Fruit fly (Drosophila melanogaster) whole organism, embryonic: ENCODE results near the gene CG31752.

Source experiments
- Adf1 ChIP-seq: fragments of 200-800 bp; sonication (Bioruptor generic); IDR thresholded peaks from 2 replicates; pipeline ENCODE4 v1.3.6; 2022; ENCODE audit warnings: missing biosample characterization, missing genetic modification characterization
- CG10321 ChIP-seq: fragments of 200-800 bp; sonication (Bioruptor generic); IDR thresholded peaks from 2 replicates; pipeline ENCODE4 v1.3.6; 2022; ENCODE audit warnings: missing biosample characterization, missing genetic modification characterization
- CG11247 ChIP-seq: fragments of 200-800 bp; sonication (Bioruptor generic); IDR thresholded peaks from 2 replicates; pipeline ENCODE4 v1.3.6; 2022; ENCODE audit warnings: missing biosample characterization, missing genetic modification characterization
- CG14441 ChIP-seq: fragments of 200-800 bp; sonication (Bioruptor generic); IDR thresholded peaks from 2 replicates; pipeline ENCODE4 v1.3.6; 2022; ENCODE audit warnings: missing biosample characterization, missing genetic modification characterization
- CG15514 ChIP-seq: fragments of 200-800 bp; sonication (Bioruptor generic); optimal IDR thresholded peaks from 3 replicates; lab custom pipeline; 2017; ENCODE audit warnings: missing biosample characterization, missing genetic modification characterization, mild to moderate bottlenecking, moderate library complexity, missing genetic modification reagents
- CG15696 ChIP-seq: fragments of 200-800 bp; sonication (Bioruptor generic); optimal IDR thresholded peaks from 2 replicates; lab custom pipeline; 2019; ENCODE audit warnings: missing biosample characterization, mild to moderate bottlenecking, missing genetic modification characterization, moderate library complexity
- CG1602 ChIP-seq: fragments of 200-800 bp; sonication (Bioruptor generic); optimal IDR thresholded peaks from 3 replicates; lab custom pipeline; 2016; ENCODE audit warnings: missing biosample characterization, missing genetic modification characterization
- CG17359 ChIP-seq: fragments of 200-800 bp; sonication (Bioruptor generic); optimal IDR thresholded peaks from 3 replicates; lab custom pipeline; 2018; ENCODE audit warnings: missing biosample characterization, mild to moderate bottlenecking, missing genetic modification characterization, moderate library complexity
- CG17912 ChIP-seq: fragments of 200-800 bp; sonication (Bioruptor generic); optimal IDR thresholded peaks from 2 replicates; lab custom pipeline; 2018; ENCODE audit warnings: missing biosample characterization, mild to moderate bottlenecking, missing genetic modification characterization
- CG18262 ChIP-seq: fragments of 200-800 bp; optimal IDR thresholded peaks from 3 replicates; lab custom pipeline; 2019; ENCODE audit warnings: missing biosample characterization, mild to moderate bottlenecking, missing genetic modification characterization, moderate library complexity
- CG18619 ChIP-seq: fragments of 200-800 bp; sonication (Bioruptor generic); optimal IDR thresholded peaks from 3 replicates; lab custom pipeline; 2017; ENCODE audit warnings: missing biosample characterization, mild to moderate bottlenecking, missing genetic modification characterization
- CG30020 ChIP-seq: fragments of 200-800 bp; optimal IDR thresholded peaks from 2 replicates; lab custom pipeline; 2019; ENCODE audit warnings: missing biosample characterization, mild to moderate bottlenecking, missing genetic modification characterization, moderate library complexity
- CG34224 ChIP-seq: fragments of 200-800 bp; sonication (Bioruptor generic); IDR thresholded peaks from 3 replicates; pipeline ENCODE4 v1.3.6; 2022; ENCODE audit warnings: missing biosample characterization, missing genetic modification characterization; ENCODE audit not compliant: partially characterized antibody
- CG43689 ChIP-seq: fragments of 200-800 bp; sonication (Bioruptor generic); IDR thresholded peaks from 2 replicates; pipeline ENCODE4 v1.3.6; 2022; ENCODE audit warnings: missing biosample characterization, missing genetic modification characterization
- CG4707 ChIP-seq: fragments of 200-800 bp; sonication (Bioruptor generic); optimal IDR thresholded peaks from 2 replicates; lab custom pipeline; 2018; ENCODE audit warnings: missing biosample characterization, mild to moderate bottlenecking, missing genetic modification characterization, moderate library complexity
- CG7357 ChIP-seq: fragments of 200-800 bp; sonication (Bioruptor generic); IDR thresholded peaks from 3 replicates; pipeline ENCODE4 v1.3.6; 2022; ENCODE audit warnings: missing biosample characterization, missing genetic modification characterization
- CG7745 ChIP-seq: fragments of 200-800 bp; sonication (Bioruptor generic); optimal IDR thresholded peaks from 2 replicates; lab custom pipeline; 2018; ENCODE audit warnings: missing biosample characterization, mild to moderate bottlenecking, missing genetic modification characterization, moderate library complexity
- CTCF ChIP-seq: fragments of 200-800 bp; sonication (Bioruptor generic); optimal IDR thresholded peaks from 2 replicates; lab custom pipeline; 2017; ENCODE audit warnings: missing biosample characterization, mild to moderate bottlenecking, missing genetic modification characterization, moderate library complexity
- D19A ChIP-seq: fragments of 200-800 bp; optimal IDR thresholded peaks from 3 replicates; lab custom pipeline; 2019; ENCODE audit warnings: missing biosample characterization, mild to moderate bottlenecking, missing genetic modification characterization, moderate library complexity
- Dbx ChIP-seq: fragments of 200-800 bp; sonication (Bioruptor generic); IDR thresholded peaks from 3 replicates; pipeline ENCODE4 v1.3.6; 2022; ENCODE audit warnings: missing biosample characterization, missing genetic modification characterization
- E2f2 ChIP-seq: fragments of 200-800 bp; sonication (Bioruptor generic); IDR thresholded peaks from 2 replicates; pipeline ENCODE4 v1.3.6; 2022; ENCODE audit warnings: missing biosample characterization, missing genetic modification characterization
- HHEX ChIP-seq: fragments of 200-800 bp; sonication (Bioruptor generic); optimal IDR thresholded peaks from 3 replicates; lab custom pipeline; 2017; ENCODE audit warnings: missing biosample characterization, mild to moderate bottlenecking, missing genetic modification characterization, missing genetic modification reagents
- Hmx ChIP-seq: fragments of 200-800 bp; sonication (Bioruptor generic); optimal IDR thresholded peaks from 2 replicates; lab custom pipeline; 2016; ENCODE audit warnings: missing biosample characterization, missing genetic modification characterization
- Hsf ChIP-seq: fragments of 200-800 bp; sonication (Bioruptor generic); optimal IDR thresholded peaks from 3 replicates; lab custom pipeline; 2016; ENCODE audit warnings: missing biosample characterization, missing genetic modification characterization
- Mes4 ChIP-seq: fragments of 200-800 bp; sonication (Bioruptor generic); optimal IDR thresholded peaks from 2 replicates; lab custom pipeline; 2016; ENCODE audit warnings: missing biosample characterization, missing genetic modification characterization
- NC2α ChIP-seq: fragments of 200-800 bp; sonication (Bioruptor generic); optimal IDR thresholded peaks from 2 replicates; lab custom pipeline; 2016; ENCODE audit warnings: missing biosample characterization, missing genetic modification characterization
- Rfx ChIP-seq: fragments of 200-800 bp; sonication (Bioruptor generic); IDR thresholded peaks from 2 replicates; pipeline ENCODE4 v1.3.6; 2022; ENCODE audit warnings: missing biosample characterization, missing genetic modification characterization
- Side ChIP-seq: fragments of 200-800 bp; sonication (Bioruptor generic); optimal IDR thresholded peaks from 2 replicates; lab custom pipeline; 2016; ENCODE audit warnings: missing biosample characterization, missing genetic modification characterization
- Xrp1 ChIP-seq: fragments of 200-800 bp; sonication (Bioruptor generic); IDR thresholded peaks from 2 replicates; pipeline ENCODE4 v1.3.6; 2022; ENCODE audit warnings: missing biosample characterization, missing genetic modification characterization
- amos ChIP-seq: fragments of 200-800 bp; sonication (Bioruptor generic); IDR thresholded peaks from 2 replicates; pipeline ENCODE4 v1.3.6; 2022; ENCODE audit warnings: missing biosample characterization, missing genetic modification characterization; ENCODE audit not compliant: partially characterized antibody
- bab2 ChIP-seq: fragments of 200-800 bp; sonication (Bioruptor generic); optimal IDR thresholded peaks from 2 replicates; lab custom pipeline; 2016; ENCODE audit warnings: missing biosample characterization, missing genetic modification characterization
- bowl ChIP-seq: fragments of 200-800 bp; sonication (Bioruptor generic); IDR thresholded peaks from 2 replicates; pipeline ENCODE4 v1.3.6; 2022; ENCODE audit warnings: missing biosample characterization, missing genetic modification characterization
- bsh ChIP-seq, 2 experiments: fragments of 200-800 bp; sonication (Bioruptor generic); optimal IDR thresholded peaks; 2 replicates each; lab custom pipeline; 2017 to 2018; ENCODE audit warnings: mild to moderate bottlenecking in 2 of 2, missing biosample characterization in 2 of 2, missing genetic modification characterization in 2 of 2, moderate library complexity in 1 of 2
- chinmo ChIP-seq: fragments of 200-800 bp; sonication (Bioruptor generic); IDR thresholded peaks from 4 replicates; pipeline ENCODE4 v1.3.6; 2022; ENCODE audit warnings: missing biosample characterization, missing genetic modification characterization; ENCODE audit not compliant: partially characterized antibody
- crp ChIP-seq, 2 experiments: fragments of 200-800 bp; sonication (Bioruptor generic); optimal IDR thresholded peaks; 2 replicates in 1 of 2; 3 replicates in 1 of 2; lab custom pipeline; 2017; ENCODE audit warnings: missing biosample characterization in 2 of 2, missing genetic modification characterization in 2 of 2, mild to moderate bottlenecking in 1 of 2, moderate library complexity in 1 of 2
- esg ChIP-seq: fragments of 200-800 bp; sonication (Bioruptor generic); conservative IDR thresholded peaks from 2 replicates; pipeline ENCODE4 v1.3.6; 2022; ENCODE audit warnings: missing biosample characterization, missing genetic modification characterization
- eyg ChIP-seq: fragments of 200-800 bp; sonication (Bioruptor generic); optimal IDR thresholded peaks from 3 replicates; lab custom pipeline; 2016; ENCODE audit warnings: missing biosample characterization, missing genetic modification characterization
- grau ChIP-seq: fragments of 200-800 bp; optimal IDR thresholded peaks from 3 replicates; lab custom pipeline; 2019; ENCODE audit warnings: missing biosample characterization, mild to moderate bottlenecking, missing genetic modification characterization, moderate library complexity
- lab ChIP-seq: fragments of 200-800 bp; sonication (Bioruptor generic); optimal IDR thresholded peaks from 3 replicates; lab custom pipeline; 2017; ENCODE audit warnings: missing biosample characterization, missing genetic modification characterization, mild to moderate bottlenecking, moderate library complexity, missing genetic modification reagents
- nerfin-2 ChIP-seq: fragments of 200-800 bp; sonication (Bioruptor generic); IDR thresholded peaks from 2 replicates; pipeline ENCODE4 v1.3.6; 2022; ENCODE audit warnings: missing biosample characterization, missing genetic modification characterization; ENCODE audit not compliant: partially characterized antibody
- nmo ChIP-seq: fragments of 200-800 bp; sonication (Bioruptor generic); optimal IDR thresholded peaks from 2 replicates; lab custom pipeline; 2018; ENCODE audit warnings: missing biosample characterization, mild to moderate bottlenecking, missing genetic modification characterization, moderate library complexity
- phol ChIP-seq: fragments of 200-800 bp; sonication (Bioruptor generic); optimal IDR thresholded peaks from 3 replicates; lab custom pipeline; 2018; ENCODE audit warnings: missing biosample characterization, mild to moderate bottlenecking, missing genetic modification characterization, moderate library complexity
- pzg ChIP-seq: fragments of 200-800 bp; sonication (Bioruptor generic); optimal IDR thresholded peaks from 3 replicates; lab custom pipeline; 2018; ENCODE audit warnings: missing biosample characterization, mild to moderate bottlenecking, missing genetic modification characterization, moderate library complexity
- repo ChIP-seq: fragments of 200-800 bp; sonication (Bioruptor generic); optimal IDR thresholded peaks from 2 replicates; lab custom pipeline; 2016; ENCODE audit warnings: missing biosample characterization, missing genetic modification characterization
- sens ChIP-seq: fragments of 200-800 bp; sonication (Bioruptor generic); peaks from one replicate; lab custom pipeline; 2016; ENCODE audit warnings: missing biosample characterization, missing genetic modification characterization
- sr ChIP-seq: fragments of 200-800 bp; sonication (Bioruptor generic); IDR thresholded peaks from 3 replicates; pipeline ENCODE4 v1.3.6; 2022; ENCODE audit warnings: missing biosample characterization, missing genetic modification characterization
- sug ChIP-seq: fragments of 200-800 bp; optimal IDR thresholded peaks from 2 replicates; lab custom pipeline; 2019; ENCODE audit warnings: missing biosample characterization, mild to moderate bottlenecking, missing genetic modification characterization, moderate library complexity
- toy ChIP-seq: fragments of 200-800 bp; sonication (Bioruptor generic); IDR thresholded peaks from 2 replicates; pipeline ENCODE4 v1.3.6; 2022; ENCODE audit warnings: missing biosample characterization, missing genetic modification characterization
- tx ChIP-seq: fragments of 200-800 bp; sonication (Bioruptor generic); optimal IDR thresholded peaks from 2 replicates; lab custom pipeline; 2016; ENCODE audit warnings: missing biosample characterization, missing genetic modification characterization
- unpg ChIP-seq: fragments of 200-800 bp; sonication (Bioruptor generic); optimal IDR thresholded peaks from 3 replicates; lab custom pipeline; 2018; ENCODE audit warnings: missing biosample characterization, mild to moderate bottlenecking, missing genetic modification characterization, moderate library complexity
- wek ChIP-seq: fragments of 200-800 bp; sonication (Bioruptor generic); optimal IDR thresholded peaks from 3 replicates; lab custom pipeline; 2018; ENCODE audit warnings: missing biosample characterization, mild to moderate bottlenecking, missing genetic modification characterization, moderate library complexity

CG31752 gene

DNA sequence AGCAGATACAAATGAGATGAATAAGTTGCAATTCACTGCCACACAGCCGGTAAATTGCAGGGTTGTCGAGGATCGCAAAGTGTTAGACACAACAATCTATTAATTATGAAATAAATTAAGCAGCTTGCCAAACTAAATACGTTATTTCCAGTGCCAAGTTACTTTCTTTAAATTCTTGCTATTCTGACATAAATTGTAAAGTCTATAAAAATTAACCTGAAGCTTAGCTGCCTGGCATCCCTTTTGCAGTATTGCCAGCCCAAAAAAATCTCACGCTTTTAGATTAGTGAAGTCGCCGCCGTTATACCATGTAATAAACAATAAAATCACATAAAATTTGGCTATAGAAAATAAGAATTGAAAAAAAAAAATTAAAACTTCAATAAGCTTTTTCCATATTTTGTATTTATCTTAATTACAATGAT is 16.5 kb upstream of the CG31752 start (continued):
- TF ChIP-seq CG30020 (tag; lab: Kevin White, UChicago): peak; percentile 52
- no peak for TF ChIP-seq amos
- TF ChIP-seq bab2 (GFP tag; lab: Kevin White, UChicago): peak; percentile 93
- peak in 1 of 2 experiments; percentile 71 for TF ChIP-seq crp (GFP tag; optimal IDR thresholded peaks at IDR 0.05; lab: Kevin White, UChicago)
- peak; percentile 95 for TF ChIP-seq lab
- TF ChIP-seq CG17359: peak; percentile 92
- TF ChIP-seq Mes4 (GFP tag; lab: Kevin White, UChicago): peak; percentile 81
- peak; percentile 40 for TF ChIP-seq CTCF (GFP tag; lab: Kevin White, UChicago)
- peak; percentile 82 for TF ChIP-seq CG4707 (GFP tag; lab: Kevin White, UChicago)
- peak; percentile 87 for TF ChIP-seq CG43689 (GFP tag; lab: Robert Waterston, UW)
- TF ChIP-seq E2f2: peak; percentile 76
- peak; percentile 81 for TF ChIP-seq CG11247
- peak; percentile 78 for TF ChIP-seq wek (GFP tag; lab: Kevin White, UChicago)
- TF ChIP-seq CG34224: no peak
- peak; percentile 89 for TF ChIP-seq CG15514
- peak; percentile 61 for TF ChIP-seq eyg (GFP tag; lab: Kevin White, UChicago)
- peak; percentile 81 for TF ChIP-seq CG7357 (GFP tag; lab: Robert Waterston, UW)
- peak; percentile 75 for TF ChIP-seq NC2α (GFP tag; lab: Kevin White, UChicago)
- peak; percentile 97 for TF ChIP-seq sens (GFP tag; lab: Kevin White, UChicago)
- peak; percentile 83 to 95 for TF ChIP-seq bsh (GFP tag; optimal IDR thresholded peaks at IDR 0.05; lab: Kevin White, UChicago)
- TF ChIP-seq CG7745 (tag; lab: Kevin White, UChicago): no peak
- peak; percentile 75 for TF ChIP-seq Hmx (GFP tag; lab: Kevin White, UChicago)
- TF ChIP-seq sug (tag; lab: Kevin White, UChicago): peak; percentile 84
- peak; percentile 88 for TF ChIP-seq Dbx (GFP tag; lab: Robert Waterston, UW)
- peak; percentile 70 for TF ChIP-seq D19A
- peak; percentile 93 for TF ChIP-seq CG14441 (GFP tag; lab: Robert Waterston, UW)
- peak; percentile 67; the same call in 1 of the 3 replicates for TF ChIP-seq sr (GFP tag; lab: Robert Waterston, UW)
- peak; percentile 95 for TF ChIP-seq Hsf (GFP tag; lab: Kevin White, UChicago)
- peak; percentile 91 for TF ChIP-seq CG18262 (tag; lab: Kevin White, UChicago)
- TF ChIP-seq grau (tag; lab: Kevin White, UChicago): peak; percentile 92
- peak; percentile 95 for TF ChIP-seq unpg (GFP tag; lab: Kevin White, UChicago)
- TF ChIP-seq repo (GFP tag; lab: Kevin White, UChicago): peak; percentile 64
- peak; percentile 68 for TF ChIP-seq CG10321 (GFP tag; lab: Robert Waterston, UW)
- peak; percentile 87 for TF ChIP-seq CG18619 (GFP tag; lab: Kevin White, UChicago)
- peak; percentile 94 for TF ChIP-seq phol (tag; lab: Kevin White, UChicago)
- no peak for TF ChIP-seq chinmo (GFP tag; lab: Robert Waterston, UW)
- peak; percentile 91 for TF ChIP-seq Rfx (GFP tag; lab: Robert Waterston, UW)
- TF ChIP-seq bowl (GFP tag; lab: Robert Waterston, UW): peak; percentile 88
- TF ChIP-seq HHEX (GFP tag; lab: Kevin White, UChicago): peak; percentile 92
- peak; percentile 84 for TF ChIP-seq CG17912 (GFP tag; lab: Kevin White, UChicago)
- TF ChIP-seq CG1602 (GFP tag; lab: Kevin White, UChicago): peak; percentile 89
- TF ChIP-seq CG15696 (tag; lab: Kevin White, UChicago): peak; percentile 80
- TF ChIP-seq Side (GFP tag; lab: Kevin White, UChicago): peak; percentile 70
- TF ChIP-seq nerfin-2 (GFP tag; lab: Robert Waterston, UW): no peak
- TF ChIP-seq tx (GFP tag; lab: Kevin White, UChicago): peak; percentile 82
- peak; percentile 94 for TF ChIP-seq Xrp1
- TF ChIP-seq pzg (GFP tag; lab: Kevin White, UChicago): peak; percentile 47
- TF ChIP-seq esg (GFP tag; lab: Robert Waterston, UW): peak; percentile 81
- TF ChIP-seq toy (GFP tag; lab: Robert Waterston, UW): peak; percentile 79
- peak; percentile 82 for TF ChIP-seq nmo (GFP tag; lab: Kevin White, UChicago)
- TF ChIP-seq Adf1 (GFP tag; lab: Robert Waterston, UW): peak; percentile 64
